Worm (Caenorhabditis elegans) whole organism, L4 larva: ENCODE data around the gene jud-4.

ENCODE experiments used
- F26F4.8 ChIP-seq: fragments of 200-800 bp; sonication (Bioruptor generic); conservative IDR thresholded peaks from 2 replicates; pipeline ENCODE4 v1.3.6; 2022; ENCODE audit warnings: missing genetic modification characterization, missing compliant biosample characterization
- F37D6.2 ChIP-seq: sonication (generic microtip); optimal IDR thresholded peaks from 2 replicates; lab custom pipeline; 2016; ENCODE audit warnings: mild to moderate bottlenecking, missing genetic modification characterization, missing compliant biosample characterization
- F44E2.7 ChIP-seq: fragments of 200-800 bp; sonication (Bioruptor generic); IDR thresholded peaks from 2 replicates; pipeline ENCODE4 v2.1.2; 2022; ENCODE audit warnings: missing genetic modification characterization, missing compliant biosample characterization
- F49E8.2 ChIP-seq: sonication (generic microtip); optimal IDR thresholded peaks from 2 replicates; lab custom pipeline; 2016; ENCODE audit warnings: missing compliant biosample characterization, mild to moderate bottlenecking, missing genetic modification characterization, borderline replicate concordance
- R02D3.7 ChIP-seq: fragments of 150-350 bp; sonication (generic microtip); optimal IDR thresholded peaks from 3 replicates; lab custom pipeline; 2014; ENCODE audit warnings: missing biosample characterization, missing genetic modification characterization
- T20F7.1 ChIP-seq: fragments of 200-800 bp; sonication (Bioruptor generic); optimal IDR thresholded peaks from 2 replicates; lab custom pipeline; 2018; ENCODE audit warnings: mild to moderate bottlenecking, missing genetic modification characterization, missing compliant biosample characterization
- T26A8.4 ChIP-seq: fragments of 200-800 bp; sonication (Bioruptor generic); IDR thresholded peaks from 2 replicates; pipeline ENCODE4 v1.3.6; 2022; ENCODE audit warnings: missing genetic modification characterization, missing compliant biosample characterization
- Y48G9A.11 ChIP-seq: fragments of 200-800 bp; sonication (Bioruptor generic); IDR thresholded peaks from 2 replicates; pipeline ENCODE4 v1.3.6; 2022; ENCODE audit warnings: missing genetic modification reagents, missing genetic modification characterization, missing compliant biosample characterization
- Y75B8A.6 ChIP-seq: fragments of 200-800 bp; sonication (Bioruptor generic); IDR thresholded peaks from 2 replicates; pipeline ENCODE4 v1.3.6; 2022; ENCODE audit warnings: missing genetic modification reagents, missing genetic modification characterization, missing compliant biosample characterization
- aly-2 ChIP-seq: sonication (generic microtip); optimal IDR thresholded peaks from 2 replicates; lab custom pipeline; 2018; ENCODE audit warnings: missing biosample characterization, missing genetic modification characterization
- arid-1 ChIP-seq: fragments of 200-800 bp; sonication (Bioruptor generic); conservative IDR thresholded peaks from 2 replicates; pipeline ENCODE4 v1.3.6; 2022; ENCODE audit warnings: missing genetic modification reagents, missing genetic modification characterization, missing compliant biosample characterization
- ceh-20 ChIP-seq: fragments of 200-800 bp; sonication (Bioruptor generic); IDR thresholded peaks from 2 replicates; pipeline ENCODE4 v1.3.6; 2022; ENCODE audit warnings: missing genetic modification reagents, missing genetic modification characterization, missing compliant biosample characterization
- ceh-28 ChIP-seq: fragments of 150-350 bp; optimal IDR thresholded peaks from 2 replicates; lab custom pipeline; 2014; ENCODE audit warnings: missing biosample characterization, missing genetic modification reagents, missing genetic modification characterization
- ceh-82 ChIP-seq: sonication (generic microtip); optimal IDR thresholded peaks from 2 replicates; lab custom pipeline; 2017; ENCODE audit warnings: missing biosample characterization, missing genetic modification characterization
- dmd-6 ChIP-seq: fragments of 200-800 bp; sonication (Bioruptor generic); IDR thresholded peaks from 2 replicates; pipeline ENCODE4 v1.3.6; 2022; ENCODE audit warnings: missing genetic modification reagents, missing genetic modification characterization, missing compliant biosample characterization
- dmd-9 ChIP-seq: fragments of 200-800 bp; sonication (Bioruptor generic); IDR thresholded peaks from 2 replicates; pipeline ENCODE4 v1.3.6; 2022; ENCODE audit warnings: missing genetic modification reagents, missing genetic modification characterization, missing compliant biosample characterization
- egl-43 ChIP-seq: fragments of 200-800 bp; sonication (Bioruptor generic); IDR thresholded peaks from 2 replicates; pipeline ENCODE4 v1.3.6; 2022; ENCODE audit warnings: missing genetic modification reagents, missing genetic modification characterization, missing compliant biosample characterization
- fkh-10 ChIP-seq: fragments of 150-350 bp; optimal IDR thresholded peaks from 2 replicates; lab custom pipeline; 2014; ENCODE audit warnings: missing biosample characterization, missing genetic modification reagents, missing genetic modification characterization
- fos-1 ChIP-seq: fragments of 150-350 bp; optimal IDR thresholded peaks from 2 replicates; lab custom pipeline; 2014; ENCODE audit warnings: missing biosample characterization, missing genetic modification characterization
- gei-8 ChIP-seq: fragments of 200-800 bp; sonication (Bioruptor generic); optimal IDR thresholded peaks from 2 replicates; lab custom pipeline; 2018; ENCODE audit warnings: mild to moderate bottlenecking, missing genetic modification characterization, missing compliant biosample characterization
- hlh-11 ChIP-seq: fragments of 200-800 bp; sonication (Bioruptor generic); optimal IDR thresholded peaks from 2 replicates; lab custom pipeline; 2018; ENCODE audit warnings: mild to moderate bottlenecking, missing genetic modification characterization, missing compliant biosample characterization
- hmg-1.1 ChIP-seq: fragments of 200-800 bp; sonication (Bioruptor generic); IDR thresholded peaks from 2 replicates; pipeline ENCODE4 v1.3.6; 2022; ENCODE audit warnings: missing genetic modification reagents, missing genetic modification characterization, missing compliant biosample characterization
- lim-7 ChIP-seq: fragments of 200-800 bp; sonication (Bioruptor generic); IDR thresholded peaks from 2 replicates; pipeline ENCODE4 v1.3.6; 2022; ENCODE audit warnings: missing genetic modification characterization, missing compliant biosample characterization
- lin-15B ChIP-seq: fragments of 150-350 bp; sonication (generic microtip); optimal IDR thresholded peaks from 3 replicates; lab custom pipeline; 2014; ENCODE audit warnings: missing biosample characterization, missing genetic modification characterization
- lin-29 ChIP-seq: fragments of 200-800 bp; sonication (Bioruptor generic); IDR thresholded peaks from 2 replicates; pipeline ENCODE4 v1.3.6; 2022; ENCODE audit warnings: missing genetic modification reagents, missing genetic modification characterization, missing compliant biosample characterization
- lin-38 ChIP-seq: fragments of 200-800 bp; sonication (Bioruptor generic); IDR thresholded peaks from 2 replicates; pipeline ENCODE4 v1.3.6; 2022; ENCODE audit warnings: missing genetic modification reagents, missing genetic modification characterization, missing compliant biosample characterization
- madf-9 ChIP-seq: fragments of 200-800 bp; sonication (Bioruptor generic); conservative IDR thresholded peaks from 2 replicates; pipeline ENCODE4 v1.3.6; 2022; ENCODE audit warnings: missing genetic modification reagents, missing genetic modification characterization, missing compliant biosample characterization
- mdt-29 ChIP-seq: fragments of 200-800 bp; sonication (Bioruptor generic); IDR thresholded peaks from 2 replicates; pipeline ENCODE4 v1.3.6; 2022; ENCODE audit warnings: missing genetic modification reagents, missing genetic modification characterization, missing compliant biosample characterization
- mep-1 ChIP-seq: fragments of 150-350 bp; sonication (generic microtip); optimal IDR thresholded peaks from 3 replicates; lab custom pipeline; 2014; ENCODE audit warnings: missing biosample characterization, missing genetic modification characterization
- mxl-3 ChIP-seq: fragments of 200-800 bp; sonication (Bioruptor generic); optimal IDR thresholded peaks from 2 replicates; lab custom pipeline; 2018; ENCODE audit warnings: mild to moderate bottlenecking, missing genetic modification characterization, missing compliant biosample characterization
- nhr-102 ChIP-seq: sonication (generic microtip); optimal IDR thresholded peaks from 2 replicates; lab custom pipeline; 2016; ENCODE audit warnings: mild to moderate bottlenecking, missing genetic modification characterization, moderate library complexity, missing compliant biosample characterization
- nhr-25 ChIP-seq: sonication (generic microtip); optimal IDR thresholded peaks from 2 replicates; lab custom pipeline; 2017; ENCODE audit warnings: missing genetic modification characterization, mild to moderate bottlenecking, missing compliant biosample characterization, antibody characterized with exemption, moderate library complexity, borderline replicate concordance; ENCODE audit not compliant: insufficient read depth
- nhr-28 ChIP-seq: fragments of 150-350 bp; optimal IDR thresholded peaks from 2 replicates; lab custom pipeline; 2014; ENCODE audit warnings: missing biosample characterization, missing genetic modification characterization
- nhr-6 ChIP-seq: fragments of 150-350 bp; optimal IDR thresholded peaks from 2 replicates; lab custom pipeline; 2014; ENCODE audit warnings: missing biosample characterization, missing genetic modification characterization
- nhr-77 ChIP-seq: fragments of 150-350 bp; optimal IDR thresholded peaks from 2 replicates; lab custom pipeline; 2014; ENCODE audit warnings: missing biosample characterization, missing genetic modification characterization
- php-3 ChIP-seq: fragments of 200-800 bp; sonication (Bioruptor generic); IDR thresholded peaks from 2 replicates; pipeline ENCODE4 v1.3.6; 2022; ENCODE audit warnings: missing genetic modification reagents, missing genetic modification characterization, missing compliant biosample characterization
- rbr-2 ChIP-seq: sonication (generic microtip); optimal IDR thresholded peaks from 2 replicates; lab custom pipeline; 2016; ENCODE audit warnings: missing genotype, missing genetic modification characterization, missing compliant biosample characterization
- sdz-12 ChIP-seq: fragments of 200-800 bp; sonication (Bioruptor generic); optimal IDR thresholded peaks from 2 replicates; lab custom pipeline; 2018; ENCODE audit warnings: mild to moderate bottlenecking, missing genetic modification characterization, missing compliant biosample characterization
- snpc-1.2 ChIP-seq: fragments of 200-800 bp; sonication (Bioruptor generic); IDR thresholded peaks from 2 replicates; pipeline ENCODE4 v1.3.6; 2022; ENCODE audit warnings: missing genetic modification reagents, missing genetic modification characterization, missing compliant biosample characterization
- snpc-4 ChIP-seq: fragments of 150-350 bp; optimal IDR thresholded peaks from 2 replicates; lab custom pipeline; 2014; ENCODE audit warnings: missing biosample characterization, missing genetic modification characterization
- spr-1 ChIP-seq: sonication (generic microtip); optimal IDR thresholded peaks from 2 replicates; lab custom pipeline; 2016; ENCODE audit warnings: mild to moderate bottlenecking, missing genetic modification characterization, missing compliant biosample characterization
- tra-1 ChIP-seq: fragments of 200-800 bp; sonication (Bioruptor generic); IDR thresholded peaks from 2 replicates; pipeline ENCODE4 v1.3.6; 2022; ENCODE audit warnings: missing genetic modification reagents, missing genetic modification characterization, missing compliant biosample characterization
- unc-130 ChIP-seq: sonication (generic microtip); optimal IDR thresholded peaks from 2 replicates; lab custom pipeline; 2016; ENCODE audit warnings: missing genetic modification reagents, missing genetic modification characterization, missing compliant biosample characterization
- zfp-3 ChIP-seq: fragments of 200-800 bp; sonication (Bioruptor generic); conservative IDR thresholded peaks from 2 replicates; pipeline ENCODE4 v1.3.6; 2022; ENCODE audit warnings: missing genetic modification reagents, missing genetic modification characterization, missing compliant biosample characterization
- zip-11 ChIP-seq: fragments of 200-800 bp; sonication (Bioruptor generic); IDR thresholded peaks from 2 replicates; pipeline ENCODE4 v1.3.6; 2022; ENCODE audit warnings: missing genetic modification characterization, missing compliant biosample characterization
- zip-2 ChIP-seq: fragments of 150-350 bp; optimal IDR thresholded peaks from 2 replicates; lab custom pipeline; 2014; ENCODE audit warnings: missing biosample characterization, missing genetic modification characterization
- ztf-11 ChIP-seq: fragments of 150-350 bp; optimal IDR thresholded peaks from 2 replicates; lab custom pipeline; 2014; ENCODE audit warnings: missing biosample characterization, missing genetic modification characterization
- ztf-7 ChIP-seq: fragments of 150-350 bp; optimal IDR thresholded peaks from 2 replicates; lab custom pipeline; 2014; ENCODE audit warnings: missing biosample characterization, missing genetic modification characterization

jud-4 gene

DNA sequence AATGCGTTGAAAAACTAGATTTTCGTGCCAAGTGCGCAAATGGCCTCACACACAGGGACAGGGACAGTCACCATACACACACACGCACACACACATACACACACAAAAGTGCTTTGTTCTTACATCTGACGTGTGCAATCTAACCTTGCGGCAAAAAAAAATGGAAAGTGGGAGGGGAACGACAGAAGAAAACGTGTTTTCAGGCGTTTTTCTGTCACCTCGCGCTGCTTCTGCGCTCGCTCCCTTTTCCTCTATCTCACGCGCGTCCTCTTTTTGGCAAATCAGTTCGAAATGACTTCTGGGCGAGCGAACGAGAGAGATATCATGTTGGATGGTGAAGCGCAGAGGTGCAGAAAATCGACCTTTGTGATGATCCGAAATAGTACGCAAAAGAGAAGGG, 9.8 kb upstream of the jud-4 start (continued):
- TF ChIP-seq lin-29: 0 out of 2 replicates have a peak, but pooled peaks have one; percentile 72
- TF ChIP-seq gei-8 (GFP tag; lab: Kevin White, UChicago): no peak
- no peak for TF ChIP-seq ceh-28 (tag; lab: Kevin White, UChicago)
- no peak for TF ChIP-seq nhr-77
- TF ChIP-seq dmd-9 (GFP tag; lab: Robert Waterston, UW): no peak
- TF ChIP-seq zip-11 (GFP tag; lab: Robert Waterston, UW): no peak
- TF ChIP-seq madf-9 (GFP tag; lab: Robert Waterston, UW): no peak
- TF ChIP-seq lin-38 (GFP tag; lab: Robert Waterston, UW): 0 out of 2 replicates have a peak, but pooled peaks have one; percentile 6
- no peak for TF ChIP-seq nhr-102 (tag; lab: Kevin White, UChicago)
- TF ChIP-seq fos-1 (tag; lab: Kevin White, UChicago): no peak
- TF ChIP-seq dmd-6 (GFP tag; lab: Robert Waterston, UW): no peak; the same call in 1 of the 2 replicates
- TF ChIP-seq tra-1 (GFP tag; lab: Robert Waterston, UW): peak; percentile 55; the same call in 1 of the 2 replicates
- TF ChIP-seq Y48G9A.11 (GFP tag; lab: Robert Waterston, UW): no peak
- no peak for TF ChIP-seq F37D6.2 (tag; lab: Kevin White, UChicago)
- TF ChIP-seq spr-1: peak; percentile 30
- TF ChIP-seq nhr-25: peak; percentile 91
- TF ChIP-seq ztf-7 (tag; lab: Kevin White, UChicago): no peak

DNA sequence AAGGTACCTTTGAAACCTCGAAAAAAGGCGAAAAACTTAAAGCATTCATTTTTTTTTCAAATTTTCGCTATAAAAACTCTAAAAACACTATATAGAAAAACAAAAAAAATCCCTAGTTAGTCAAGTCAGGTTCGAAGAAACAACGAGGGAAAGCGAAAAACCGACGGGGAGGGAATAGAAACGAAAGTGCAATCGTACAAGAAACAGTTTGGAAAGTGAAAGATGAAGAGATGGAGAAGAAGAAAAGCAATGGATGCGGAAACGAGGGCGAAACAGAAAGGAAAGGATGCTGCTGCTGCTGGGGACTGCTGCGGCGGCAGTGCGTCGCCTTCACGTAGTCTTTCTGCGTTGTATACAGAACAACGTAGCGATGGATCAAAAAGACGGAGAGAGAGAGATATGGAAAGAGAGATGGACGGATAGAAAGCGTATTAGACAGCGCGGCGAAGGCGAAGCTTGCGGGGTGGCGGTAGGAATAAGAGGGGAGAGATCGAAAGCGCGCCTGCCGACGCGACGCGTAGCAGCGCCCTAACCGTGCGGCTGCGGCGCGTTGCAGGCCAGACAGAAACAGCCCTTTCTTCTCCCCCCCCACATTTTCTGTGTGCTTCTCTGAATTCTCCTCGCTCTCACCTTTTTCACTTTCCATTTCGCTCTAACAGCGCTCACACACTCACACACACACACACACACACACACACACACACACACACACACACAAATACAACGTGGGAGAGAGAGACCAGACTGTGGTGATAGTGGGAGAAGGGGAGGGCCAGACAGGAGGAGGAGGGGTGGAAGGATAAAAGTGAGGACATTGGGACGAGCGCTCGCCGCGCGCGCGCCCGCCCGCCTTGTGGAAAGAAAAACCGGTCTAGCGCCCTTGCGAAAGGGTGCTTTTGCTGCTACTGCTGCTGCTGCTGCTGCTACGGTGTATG, 8.8 kb upstream of the jud-4 start:
- TF ChIP-seq zfp-3 (GFP tag; lab: Robert Waterston, UW) (0 out of 2 replicates have a peak, but pooled peaks have one; percentile 44), gei-8 (GFP tag; lab: Kevin White, UChicago) (peak; percentile 49), R02D3.7 (tag; lab: Kevin White, UChicago) (no peak), lin-15B (tag; lab: Kevin White, UChicago) (no peak), T26A8.4 (peak; percentile 86; the same call in 1 of the 2 replicates), mxl-3 (GFP tag; lab: Kevin White, UChicago) (peak; percentile 98), mep-1 (peak; percentile 95), egl-43 (GFP tag; lab: Robert Waterston, UW) (no peak), Y75B8A.6 (GFP tag; lab: Robert Waterston, UW) (no peak), rbr-2 (tag; lab: Kevin White, UChicago) (peak; percentile 75), hmg-1.1 (peak; percentile 81), nhr-28 (tag; lab: Kevin White, UChicago) (peak; percentile 94), snpc-1.2 (0 out of 2 replicates have a peak, but pooled peaks have one; percentile 16), dmd-6 (GFP tag; lab: Robert Waterston, UW) (peak; percentile 82), ceh-20 (GFP tag; lab: Robert Waterston, UW) (peak; percentile 54), snpc-4 (tag; lab: Kevin White, UChicago) (no peak), zip-11 (GFP tag; lab: Robert Waterston, UW) (no peak), ceh-82 (tag; lab: Kevin White, UChicago) (no peak), hlh-11 (tag; lab: Kevin White, UChicago) (peak; percentile 98), lim-7 (GFP tag; lab: Robert Waterston, UW) (no peak), ztf-11 (tag; lab: Kevin White, UChicago) (no peak), nhr-6 (tag; lab: Kevin White, UChicago) (peak; percentile 72), F49E8.2 (no peak), sdz-12 (GFP tag; lab: Kevin White, UChicago) (no peak), zip-2 (tag; lab: Kevin White, UChicago) (no peak), fkh-10 (peak; percentile 21), T20F7.1 (no peak), mdt-29 (no peak), F44E2.7 (no peak), unc-130 (GFP tag; lab: Kevin White, UChicago) (no peak), arid-1 (peak; percentile 60), php-3 (GFP tag; lab: Robert Waterston, UW) (no peak), aly-2 (tag; lab: Kevin White, UChicago) (no peak), ceh-28 (tag; lab: Kevin White, UChicago) (no peak), F26F4.8 (GFP tag; lab: Robert Waterston, UW) (no peak)
